Fruit fly (Drosophila melanogaster): ENCODE measurements around the gene CG7377.

dm6 chr3L:11599965-11600420 lies 10.5 kb downstream of the CG7377 start, which contains the start of the genes CG14137 and CG46394:
- TF ChIP-seq CG32121 (GFP tag; IDR thresholded peaks at IDR 0.05), result no peak
- TF ChIP-seq gl (tag; optimal IDR thresholded peaks at IDR 0.05), result no peak
- no peak for TF ChIP-seq CG10348 (GFP tag; IDR thresholded peaks at IDR 0.05)
- TF ChIP-seq CG9948 (tag; optimal IDR thresholded peaks at IDR 0.05), result no peak
- TF ChIP-seq D1 (tag; optimal IDR thresholded peaks at IDR 0.05), result no peak
- TF ChIP-seq CG17806 (tag; optimal IDR thresholded peaks at IDR 0.05), result no peak
- no peak for TF ChIP-seq CG4496 (GFP tag; IDR thresholded peaks at IDR 0.05)
- no peak for TF ChIP-seq CG15710 (tag; optimal IDR thresholded peaks at IDR 0.05)
- TF ChIP-seq Snoo (tag; optimal IDR thresholded peaks at IDR 0.05), result no peak
- no peak for TF ChIP-seq CG14655 (GFP tag; optimal IDR thresholded peaks at IDR 0.05)
- no peak for TF ChIP-seq CG34367 (tag; optimal IDR thresholded peaks at IDR 0.05)

All from whole organism, pupa.